Worm (Caenorhabditis elegans) whole organism, L4/young adult: ENCODE measurements around the gene metl-5.

Experiments used
- W03F9.2 ChIP-seq: fragments of 150-350 bp; optimal IDR thresholded peaks from 2 replicates; lab custom pipeline; 2014; ENCODE audit warnings: missing biosample characterization, missing genetic modification characterization
- him-1 ChIP-seq: sonication (generic microtip); optimal IDR thresholded peaks from 2 replicates; lab custom pipeline; 2016; ENCODE audit warnings: missing genotype, missing genetic modification reagents, missing genetic modification characterization, missing compliant biosample characterization

ce11 chrIII:4766842-4767241 lies 36.0 kb upstream of the metl-5 start:
- TF ChIP-seq him-1 (tag; lab: Kevin White, UChicago): no peak
- no peak for TF ChIP-seq W03F9.2
